Fruit fly (Drosophila melanogaster) S2 (cell line): Measurements from ENCODE around the gene CG8607.

ENCODE experiments used
- CG8478 ChIP-seq: fragments of >200 bp; optimal IDR thresholded peaks from 2 replicates; lab custom pipeline; 2018
- CTCF ChIP-seq, 2 experiments: fragments of >200 bp; optimal IDR thresholded peaks; 2 replicates each; lab custom pipeline; 2018

DNA sequence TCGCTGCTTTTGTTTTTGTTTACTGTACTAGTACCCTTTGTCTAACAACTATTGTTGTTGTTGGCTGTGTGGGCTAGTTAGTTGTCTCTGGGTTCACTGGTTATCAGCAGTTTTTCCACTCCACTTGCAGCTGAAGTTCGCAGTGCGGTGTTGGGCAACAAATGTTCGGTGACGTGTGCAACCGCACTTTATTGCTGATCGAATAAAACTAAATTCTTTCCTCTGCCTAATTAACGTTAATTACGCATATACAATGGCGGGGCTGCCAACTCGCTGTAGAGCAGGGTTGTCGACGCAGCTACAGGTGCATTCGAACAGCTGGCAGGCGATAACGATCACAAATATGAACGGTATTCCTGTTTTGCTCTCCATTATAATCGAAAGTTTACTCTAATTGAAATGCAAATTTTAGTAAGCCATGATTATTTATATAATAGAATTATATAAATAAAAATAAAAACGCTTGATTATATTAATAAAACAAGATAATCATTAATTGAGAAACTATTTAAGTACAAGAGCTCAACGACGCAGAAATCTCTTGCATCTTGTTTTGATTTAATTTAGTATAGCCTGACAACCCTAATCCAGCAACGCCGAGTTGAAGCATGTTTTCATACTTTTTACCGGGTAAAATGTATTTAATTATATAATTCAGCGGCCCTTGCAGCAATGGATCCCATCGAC lies 8.8 kb downstream of the CG8607 start, which contains the start of the genes mrva, CG42307 and mus312:
- TF ChIP-seq CTCF (optimal IDR thresholded peaks at IDR 0.05; lab: Kevin White, UChicago), result no peak
- TF ChIP-seq CG8478, result no peak
